Fruit fly (Drosophila melanogaster) whole organism, embryonic: ENCODE data around the gene gce.
A peak's percentile ranks its signal among the peaks of the same experiment; 100 is the strongest.

Source experiments
- Bdp1 ChIP-seq: fragments of 200-800 bp; sonication (Bioruptor generic); optimal IDR thresholded peaks from 3 replicates; lab custom pipeline; 2016; ENCODE audit warnings: missing biosample characterization, missing genetic modification characterization
- CG10321 ChIP-seq: fragments of 200-800 bp; sonication (Bioruptor generic); IDR thresholded peaks from 2 replicates; pipeline ENCODE4 v1.3.6; 2022; ENCODE audit warnings: missing biosample characterization, missing genetic modification characterization
- CG10959 ChIP-seq: fragments of 200-800 bp; sonication (Bioruptor generic); IDR thresholded peaks from 2 replicates; pipeline ENCODE4 v1.3.6; 2022; ENCODE audit warnings: missing biosample characterization, missing genetic modification characterization
- CG12942 ChIP-seq: fragments of 200-800 bp; sonication (Bioruptor generic); optimal IDR thresholded peaks from 3 replicates; lab custom pipeline; 2016; ENCODE audit warnings: missing biosample characterization, missing genetic modification characterization
- CG1529 ChIP-seq: fragments of 200-800 bp; sonication (Bioruptor generic); optimal IDR thresholded peaks from 3 replicates; lab custom pipeline; 2018; ENCODE audit warnings: missing biosample characterization, missing genetic modification characterization
- CG1602 ChIP-seq: fragments of 200-800 bp; sonication (Bioruptor generic); optimal IDR thresholded peaks from 3 replicates; lab custom pipeline; 2016; ENCODE audit warnings: missing biosample characterization, missing genetic modification characterization
- CG17186 ChIP-seq: fragments of 200-800 bp; sonication (Bioruptor generic); optimal IDR thresholded peaks from 3 replicates; lab custom pipeline; 2017; ENCODE audit warnings: missing biosample characterization, missing genetic modification reagents, missing genetic modification characterization
- CG17568 ChIP-seq: fragments of 200-800 bp; sonication (Bioruptor generic); optimal IDR thresholded peaks from 2 replicates; lab custom pipeline; 2018; ENCODE audit warnings: missing biosample characterization, mild to moderate bottlenecking, missing genetic modification characterization, moderate library complexity
- CG17612 ChIP-seq: fragments of 200-800 bp; sonication (Bioruptor generic); IDR thresholded peaks from 2 replicates; pipeline ENCODE4 v1.3.6; 2022; ENCODE audit warnings: missing biosample characterization, missing genetic modification characterization
- CG17829 ChIP-seq: fragments of 200-800 bp; optimal IDR thresholded peaks from 2 replicates; lab custom pipeline; 2019; ENCODE audit warnings: missing biosample characterization, mild to moderate bottlenecking, missing genetic modification characterization, moderate library complexity
- CG2678 ChIP-seq: fragments of 200-800 bp; sonication (Bioruptor generic); optimal IDR thresholded peaks from 3 replicates; lab custom pipeline; 2019; ENCODE audit warnings: missing biosample characterization, mild to moderate bottlenecking, missing genetic modification characterization, moderate library complexity
- CG2875 ChIP-seq: fragments of 200-800 bp; sonication (Bioruptor generic); optimal IDR thresholded peaks from 2 replicates; lab custom pipeline; 2017; ENCODE audit warnings: missing biosample characterization, mild to moderate bottlenecking, missing genetic modification characterization, missing genetic modification reagents
- CG3726 ChIP-seq: fragments of 200-800 bp; sonication (Bioruptor generic); IDR thresholded peaks from 3 replicates; pipeline ENCODE4, ENCODE4 v1.3.6; 2022; ENCODE audit warnings: missing biosample characterization, missing genetic modification characterization
- CG3995 ChIP-seq: fragments of 200-800 bp; sonication (Bioruptor generic); optimal IDR thresholded peaks from 3 replicates; lab custom pipeline; 2016; ENCODE audit warnings: missing biosample characterization, missing genetic modification characterization
- CG42726 ChIP-seq: fragments of 200-800 bp; sonication (Bioruptor generic); IDR thresholded peaks from 2 replicates; pipeline ENCODE4 v1.3.6; 2022; ENCODE audit warnings: missing biosample characterization, missing genetic modification characterization; ENCODE audit not compliant: partially characterized antibody
- CG43689 ChIP-seq: fragments of 200-800 bp; sonication (Bioruptor generic); IDR thresholded peaks from 2 replicates; pipeline ENCODE4 v1.3.6; 2022; ENCODE audit warnings: missing biosample characterization, missing genetic modification characterization
- CG4617 ChIP-seq: fragments of 200-800 bp; sonication (Bioruptor generic); optimal IDR thresholded peaks from 3 replicates; lab custom pipeline; 2016; ENCODE audit warnings: missing biosample characterization, missing genetic modification characterization, borderline replicate concordance
- CG4730 ChIP-seq: fragments of 200-800 bp; sonication (Bioruptor generic); IDR thresholded peaks from 2 replicates; pipeline ENCODE4 v1.3.6; 2022; ENCODE audit warnings: missing biosample characterization, missing genetic modification characterization
- CG6254 ChIP-seq: fragments of 200-800 bp; sonication (Bioruptor generic); optimal IDR thresholded peaks from 3 replicates; lab custom pipeline; 2017; ENCODE audit warnings: mild to moderate bottlenecking, missing biosample characterization, missing genetic modification reagents, missing genetic modification characterization
- CG6854 ChIP-seq: fragments of 200-800 bp; sonication (Bioruptor generic); optimal IDR thresholded peaks from 3 replicates; lab custom pipeline; 2017; ENCODE audit warnings: missing biosample characterization, mild to moderate bottlenecking, missing genetic modification characterization
- CG7987 ChIP-seq: fragments of 200-800 bp; sonication (Bioruptor generic); optimal IDR thresholded peaks from 2 replicates; lab custom pipeline; 2018; ENCODE audit warnings: missing biosample characterization, mild to moderate bottlenecking, missing genetic modification characterization, moderate library complexity
- CG9797 ChIP-seq: fragments of 200-800 bp; sonication (Bioruptor generic); optimal IDR thresholded peaks from 3 replicates; lab custom pipeline; 2018; ENCODE audit warnings: missing biosample characterization, mild to moderate bottlenecking, missing genetic modification characterization
- CG9817 ChIP-seq: fragments of 200-800 bp; sonication (Bioruptor generic); optimal IDR thresholded peaks from 2 replicates; lab custom pipeline; 2018; ENCODE audit warnings: missing biosample characterization, mild to moderate bottlenecking, missing genetic modification characterization, moderate library complexity
- CHES-1-like ChIP-seq: fragments of 200-800 bp; sonication (Bioruptor generic); optimal IDR thresholded peaks from 2 replicates; lab custom pipeline; 2016; ENCODE audit warnings: missing biosample characterization, missing genetic modification characterization
- D ChIP-seq, 2 experiments: fragments of 200-800 bp in 1 of 2; fragments of >200 bp in 1 of 2; sonication (Bioruptor generic) in 1 of 2; optimal IDR thresholded peaks; 2 replicates in 1 of 2; 3 replicates in 1 of 2; lab custom pipeline; 2017; ENCODE audit warnings: mild to moderate bottlenecking in 1 of 2, missing biosample characterization in 1 of 2, missing genetic modification characterization in 1 of 2, missing genetic modification reagents in 1 of 2
- Dfd ChIP-seq, 2 experiments: fragments of >200 bp; optimal IDR thresholded peaks; 2 replicates each; lab custom pipeline; 2017; ENCODE audit warnings: missing biosample characterization in 2 of 2, missing genetic modification characterization in 2 of 2
- Doc3 ChIP-seq: fragments of 200-800 bp; sonication (Bioruptor generic); IDR thresholded peaks from 3 replicates; pipeline ENCODE4 v1.3.6; 2022; ENCODE audit warnings: missing biosample characterization, missing genetic modification characterization; ENCODE audit not compliant: partially characterized antibody
- H15 ChIP-seq: fragments of 200-800 bp; sonication (Bioruptor generic); IDR thresholded peaks from 3 replicates; pipeline ENCODE4 v1.3.6; 2022; ENCODE audit warnings: missing biosample characterization, missing genetic modification characterization
- HLH54F ChIP-seq: fragments of 200-800 bp; sonication (Bioruptor generic); optimal IDR thresholded peaks from 3 replicates; lab custom pipeline; 2016; ENCODE audit warnings: missing biosample characterization, missing genetic modification characterization
- Hmx ChIP-seq: fragments of 200-800 bp; sonication (Bioruptor generic); optimal IDR thresholded peaks from 2 replicates; lab custom pipeline; 2016; ENCODE audit warnings: missing biosample characterization, missing genetic modification characterization
- NfI ChIP-seq: fragments of 200-800 bp; sonication (Bioruptor generic); optimal IDR thresholded peaks from 3 replicates; lab custom pipeline; 2018; ENCODE audit warnings: missing biosample characterization, mild to moderate bottlenecking, missing genetic modification characterization, moderate library complexity
- Sin3A ChIP-seq: fragments of >200 bp; optimal IDR thresholded peaks from 2 replicates; lab custom pipeline; 2018
- dimm ChIP-seq: fragments of 200-800 bp; sonication (Bioruptor generic); IDR thresholded peaks from 2 replicates; pipeline ENCODE4 v1.3.6; 2022; ENCODE audit warnings: missing biosample characterization, missing genetic modification characterization
- dysf ChIP-seq: fragments of 200-800 bp; sonication (Bioruptor generic); IDR thresholded peaks from 3 replicates; pipeline ENCODE4 v1.3.6; 2022; ENCODE audit warnings: missing biosample characterization, missing genetic modification characterization
- ems ChIP-seq: fragments of 200-800 bp; sonication (Bioruptor generic); optimal IDR thresholded peaks from 3 replicates; lab custom pipeline; 2016; ENCODE audit warnings: missing biosample characterization, missing genetic modification characterization
- en ChIP-seq: fragments of 200-800 bp; sonication (Bioruptor generic); optimal IDR thresholded peaks from 2 replicates; lab custom pipeline; 2016; ENCODE audit warnings: missing biosample characterization, missing genetic modification characterization
- fd3F ChIP-seq: fragments of 200-800 bp; sonication (Bioruptor generic); optimal IDR thresholded peaks from 2 replicates; lab custom pipeline; 2018; ENCODE audit warnings: missing biosample characterization, mild to moderate bottlenecking, missing genetic modification characterization, moderate library complexity
- gce ChIP-seq: fragments of 200-800 bp; sonication (Bioruptor generic); IDR thresholded peaks from 3 replicates; pipeline ENCODE4 v1.3.6; 2022; ENCODE audit warnings: missing biosample characterization, missing genetic modification characterization
- hbn ChIP-seq: fragments of 200-800 bp; sonication (Bioruptor generic); IDR thresholded peaks from 2 replicates; pipeline ENCODE4 v1.3.6; 2022; ENCODE audit warnings: missing biosample characterization, missing genetic modification characterization; ENCODE audit not compliant: partially characterized antibody
- mirr ChIP-seq: fragments of 200-800 bp; sonication (Bioruptor generic); optimal IDR thresholded peaks from 3 replicates; lab custom pipeline; 2018; ENCODE audit warnings: missing biosample characterization, mild to moderate bottlenecking, missing genetic modification characterization
- nmo ChIP-seq: fragments of 200-800 bp; sonication (Bioruptor generic); optimal IDR thresholded peaks from 2 replicates; lab custom pipeline; 2018; ENCODE audit warnings: missing biosample characterization, mild to moderate bottlenecking, missing genetic modification characterization, moderate library complexity
- pum ChIP-seq: fragments of 200-800 bp; sonication (Bioruptor generic); optimal IDR thresholded peaks from 2 replicates; lab custom pipeline; 2016; ENCODE audit warnings: missing biosample characterization, missing genetic modification characterization
- ro ChIP-seq: fragments of 200-800 bp; sonication (Bioruptor generic); IDR thresholded peaks from 2 replicates; pipeline ENCODE4 v1.3.6; 2022; ENCODE audit warnings: missing biosample characterization, missing genetic modification characterization
- sc ChIP-seq, 3 experiments: fragments of >200 bp in 2 of 3; fragments of 200-800 bp in 1 of 3; sonication (Bioruptor generic) in 1 of 3; optimal IDR thresholded peaks; 2 replicates in 2 of 3; 3 replicates in 1 of 3; lab custom pipeline; 2017; ENCODE audit warnings: mild to moderate bottlenecking in 1 of 3, missing biosample characterization in 1 of 3, missing genetic modification characterization in 1 of 3, missing genetic modification reagents in 1 of 3
- sisA ChIP-seq: fragments of 200-800 bp; sonication (Bioruptor generic); IDR thresholded peaks from 2 replicates; pipeline ENCODE4 v1.3.6; 2022; ENCODE audit warnings: missing biosample characterization, missing genetic modification characterization
- sr ChIP-seq: fragments of 200-800 bp; sonication (Bioruptor generic); IDR thresholded peaks from 3 replicates; pipeline ENCODE4 v1.3.6; 2022; ENCODE audit warnings: missing biosample characterization, missing genetic modification characterization
- ttk ChIP-seq: fragments of 200-800 bp; sonication (Bioruptor generic); IDR thresholded peaks from 2 replicates; pipeline ENCODE4 v2.1.2; 2022; ENCODE audit warnings: missing biosample characterization, missing genetic modification characterization
- tup ChIP-seq: fragments of 200-800 bp; sonication (Bioruptor generic); optimal IDR thresholded peaks from 2 replicates; lab custom pipeline; 2016; ENCODE audit warnings: missing biosample characterization, mild to moderate bottlenecking, missing genetic modification characterization, moderate library complexity
- yki ChIP-seq: fragments of >200 bp; optimal IDR thresholded peaks from 3 replicates; lab custom pipeline; 2018
- z ChIP-seq: fragments of 200-800 bp; sonication (Bioruptor generic); IDR thresholded peaks from 3 replicates; pipeline ENCODE4 v1.3.6; 2022; ENCODE audit warnings: missing biosample characterization, missing genetic modification characterization
- zen2 ChIP-seq: fragments of 200-800 bp; sonication (Bioruptor generic); IDR thresholded peaks from 3 replicates; pipeline ENCODE4 v1.3.6; 2022; ENCODE audit warnings: missing biosample characterization, missing genetic modification characterization; ENCODE audit not compliant: partially characterized antibody

The gce gene

dm6 chrX:15319290-15319689, 21.7 kb downstream of the gce start, which contains the start of gene Top1 (continued):
- TF ChIP-seq CG17568 (GFP tag; lab: Kevin White, UChicago), result no peak
- no peak for TF ChIP-seq D (optimal IDR thresholded peaks at IDR 0.05; lab: Kevin White, UChicago)
- no peak for TF ChIP-seq D (GFP tag; optimal IDR thresholded peaks at IDR 0.05; lab: Kevin White, UChicago)
- TF ChIP-seq Bdp1, result no peak
- no peak for TF ChIP-seq ro
- TF ChIP-seq CG4730 (GFP tag; lab: Robert Waterston, UW), result no peak
- TF ChIP-seq hbn, result peak; percentile 95
- TF ChIP-seq CG43689 (GFP tag; lab: Robert Waterston, UW), result no peak
- TF ChIP-seq ems (GFP tag; lab: Kevin White, UChicago), result no peak
- TF ChIP-seq Sin3A (lab: Kevin White, UChicago), result peak; percentile 30
- TF ChIP-seq NfI (GFP tag; lab: Kevin White, UChicago), result peak; percentile 19
- TF ChIP-seq Dfd (GFP tag; optimal IDR thresholded peaks at IDR 0.05; lab: Kevin White, UChicago), result no peak
- TF ChIP-seq CG4617, result peak; percentile 27
- TF ChIP-seq CG17186, result peak; percentile 56
- no peak for TF ChIP-seq z (GFP tag; lab: Robert Waterston, UW)
- TF ChIP-seq ttk (GFP tag; lab: Robert Waterston, UW), result no peak
- no peak for TF ChIP-seq CG17612
- peak; percentile 99 for TF ChIP-seq CG3995 (GFP tag; lab: Kevin White, UChicago)
- TF ChIP-seq CG7987, result peak; percentile 39
- TF ChIP-seq CG6254 (GFP tag; lab: Kevin White, UChicago), result no peak
- no peak for TF ChIP-seq en (GFP tag; lab: Kevin White, UChicago)
- TF ChIP-seq CG12942 (GFP tag; lab: Kevin White, UChicago), result peak; percentile 12
- TF ChIP-seq mirr, result peak; percentile 15
- peak; percentile 43 for TF ChIP-seq nmo
- TF ChIP-seq yki (lab: Kevin White, UChicago), result no peak
- peak; percentile 63; the same call in 1 of the 3 replicates for TF ChIP-seq gce (GFP tag; lab: Robert Waterston, UW)
- TF ChIP-seq Doc3 (GFP tag; lab: Robert Waterston, UW), result peak; percentile 93
- 0 out of 2 replicates have a peak, but pooled peaks have one; percentile 22 for TF ChIP-seq sisA
- TF ChIP-seq CG1529 (GFP tag; lab: Kevin White, UChicago), result no peak
- TF ChIP-seq fd3F (GFP tag; lab: Kevin White, UChicago), result no peak
- no peak for TF ChIP-seq HLH54F (GFP tag; lab: Kevin White, UChicago)
- TF ChIP-seq dimm (GFP tag; lab: Robert Waterston, UW), result no peak
- no peak for TF ChIP-seq CHES-1-like
- peak; percentile 75 for TF ChIP-seq CG9797
- TF ChIP-seq dysf (GFP tag; lab: Robert Waterston, UW), result peak; percentile 32; the same call in 1 of the 3 replicates
- TF ChIP-seq sc (optimal IDR thresholded peaks at IDR 0.05; lab: Kevin White, UChicago), result no peak
- TF ChIP-seq sc (GFP tag; optimal IDR thresholded peaks at IDR 0.05; lab: Kevin White, UChicago), result no peak
- TF ChIP-seq CG9817, result no peak
- no peak for TF ChIP-seq sr (GFP tag; lab: Robert Waterston, UW)
- TF ChIP-seq H15 (GFP tag; lab: Robert Waterston, UW), result 0 out of 3 replicates have a peak, but pooled peaks have one; percentile 16
- no peak for TF ChIP-seq pum (GFP tag; lab: Kevin White, UChicago)
- no peak for TF ChIP-seq CG10321
- no peak for TF ChIP-seq CG3726 (GFP tag; lab: Robert Waterston, UW)
- TF ChIP-seq Hmx, result no peak
- no peak for TF ChIP-seq tup (GFP tag; lab: Kevin White, UChicago)
- TF ChIP-seq zen2 (GFP tag; lab: Robert Waterston, UW), result peak; percentile 96
- peak; percentile 34 for TF ChIP-seq CG17829 (tag; lab: Kevin White, UChicago)
- TF ChIP-seq CG1602 (GFP tag; lab: Kevin White, UChicago), result no peak
- no peak for TF ChIP-seq CG10959 (GFP tag; lab: Robert Waterston, UW)
- TF ChIP-seq CG6854 (GFP tag; lab: Kevin White, UChicago), result no peak
- TF ChIP-seq CG2678, result no peak
- TF ChIP-seq CG2875, result no peak
- TF ChIP-seq CG42726 (GFP tag; lab: Robert Waterston, UW), result peak; percentile 97
